Worm (Caenorhabditis elegans) whole organism, midembryonic: ENCODE data around the gene clec-70.

Experiments
- klf-2 ChIP-seq: fragments of 200-800 bp; sonication (Bioruptor generic); conservative IDR thresholded peaks from 2 replicates; pipeline ENCODE4 v1.3.6; 2022; ENCODE audit warnings: missing genetic modification reagents, missing genetic modification characterization, missing compliant biosample characterization
- ref-1 ChIP-seq: fragments of 200-800 bp; sonication (Bioruptor generic); conservative IDR thresholded peaks from 2 replicates; pipeline ENCODE4 v1.3.6; 2022; ENCODE audit warnings: missing genetic modification reagents, missing genetic modification characterization, missing compliant biosample characterization
- tab-1 ChIP-seq: fragments of 200-800 bp; sonication (Bioruptor generic); IDR thresholded peaks from 2 replicates; pipeline ENCODE4 v1.3.6; 2022; ENCODE audit warnings: missing genetic modification characterization, missing compliant biosample characterization

DNA sequence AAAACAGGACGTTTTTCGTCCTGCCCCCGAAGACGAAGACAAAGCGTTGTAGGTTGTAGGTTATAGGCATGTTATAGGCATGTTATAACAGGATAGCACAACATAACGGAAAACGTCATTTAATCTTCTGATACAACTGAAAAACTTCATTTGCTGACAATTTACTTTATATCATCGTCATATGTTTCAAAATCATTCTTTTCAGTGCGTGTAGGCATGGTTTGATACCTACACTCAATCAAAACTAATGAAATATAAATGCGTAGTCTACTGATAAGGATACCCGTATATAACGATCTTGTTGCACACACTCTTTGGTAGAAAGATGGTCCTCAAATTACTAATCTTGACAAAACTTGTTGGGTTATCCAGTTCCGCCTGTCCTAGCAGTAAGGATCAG, 24.2 kb downstream of the clec-70 start, which contains the start of gene clec-74:
- TF ChIP-seq ref-1 (GFP tag; lab: Robert Waterston, UW) = no peak
- no peak for TF ChIP-seq klf-2 (GFP tag; lab: Robert Waterston, UW)
- no peak for TF ChIP-seq tab-1 (GFP tag; lab: Robert Waterston, UW)
